Worm (Caenorhabditis elegans): ENCODE data around the gene C08E8.2.

DNA sequence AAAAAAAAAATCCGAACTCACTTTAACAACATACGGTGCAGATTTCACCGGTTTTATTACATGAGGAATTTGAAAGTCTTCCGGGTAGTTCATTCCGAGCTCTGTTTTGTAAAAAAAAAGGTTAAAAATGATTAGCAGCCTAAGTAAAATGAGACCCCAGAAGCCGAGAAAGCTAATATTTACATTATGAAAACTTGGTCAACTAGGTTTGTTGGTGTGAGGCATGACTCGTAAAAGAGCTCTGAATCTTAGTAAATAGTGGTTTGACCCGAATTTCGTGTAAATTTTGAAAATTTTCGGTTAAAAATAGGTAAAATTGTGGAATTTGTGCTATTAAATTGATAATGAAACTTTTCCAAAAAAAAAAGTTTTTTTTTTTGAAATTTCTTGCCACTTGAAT is 6.8 kb upstream of the C08E8.2 start, which contains the start of gene C08E8.1:
- TF ChIP-seq efl-1 (GFP tag; optimal IDR thresholded peaks at IDR 0.05) (no peak), unc-62 (GFP tag; optimal IDR thresholded peaks at IDR 0.05) (no peak), lin-35 (GFP tag; optimal IDR thresholded peaks at IDR 0.05) (no peak), snpc-4 (GFP tag; optimal IDR thresholded peaks at IDR 0.05) (no peak), snpc-4 (tag; optimal IDR thresholded peaks at IDR 0.05) (no peak)

Measured in whole organism, young adult.